Worm (Caenorhabditis elegans) whole organism, L4 larva: ENCODE data around the gene F43G6.10.

Experiments
- D1046.2 ChIP-seq: fragments of 200-800 bp; sonication (Bioruptor generic); IDR thresholded peaks from 2 replicates; pipeline ENCODE4 v1.3.6; 2022; ENCODE audit warnings: missing genetic modification characterization, missing compliant biosample characterization
- F37D6.2 ChIP-seq: sonication (generic microtip); optimal IDR thresholded peaks from 2 replicates; lab custom pipeline; 2016; ENCODE audit warnings: mild to moderate bottlenecking, missing genetic modification characterization, missing compliant biosample characterization
- F44E2.7 ChIP-seq: fragments of 200-800 bp; sonication (Bioruptor generic); IDR thresholded peaks from 2 replicates; pipeline ENCODE4 v2.1.2; 2022; ENCODE audit warnings: missing genetic modification characterization, missing compliant biosample characterization
- R02D3.7 ChIP-seq: fragments of 150-350 bp; sonication (generic microtip); optimal IDR thresholded peaks from 3 replicates; lab custom pipeline; 2014; ENCODE audit warnings: missing biosample characterization, missing genetic modification characterization
- ZK337.2 ChIP-seq: fragments of 200-800 bp; sonication (Bioruptor generic); IDR thresholded peaks from 2 replicates; pipeline ENCODE4 v1.3.6; 2022; ENCODE audit warnings: missing genetic modification reagents, missing genetic modification characterization, missing compliant biosample characterization
- aha-1 ChIP-seq: fragments of 150-350 bp; peaks from one replicate; lab custom pipeline; 2014; ENCODE audit warnings: missing biosample characterization, missing genetic modification characterization
- ama-1 ChIP-seq: fragments of 150-350 bp; optimal IDR thresholded peaks from 2 replicates; lab custom pipeline; 2014; ENCODE audit warnings: inconsistent platforms, mixed read lengths
- attf-4 ChIP-seq: sonication (generic microtip); optimal IDR thresholded peaks from 3 replicates; lab custom pipeline; 2017; ENCODE audit warnings: missing biosample characterization, missing genetic modification characterization
- ceh-20 ChIP-seq: fragments of 200-800 bp; sonication (Bioruptor generic); IDR thresholded peaks from 2 replicates; pipeline ENCODE4 v1.3.6; 2022; ENCODE audit warnings: missing genetic modification reagents, missing genetic modification characterization, missing compliant biosample characterization
- ceh-28 ChIP-seq: fragments of 150-350 bp; optimal IDR thresholded peaks from 2 replicates; lab custom pipeline; 2014; ENCODE audit warnings: missing biosample characterization, missing genetic modification reagents, missing genetic modification characterization
- ceh-32 ChIP-seq: sonication (generic microtip); optimal IDR thresholded peaks from 2 replicates; lab custom pipeline; 2016; ENCODE audit warnings: mild to moderate bottlenecking, missing genetic modification characterization, missing compliant biosample characterization; ENCODE audit not compliant: poor library complexity
- ceh-82 ChIP-seq: sonication (generic microtip); optimal IDR thresholded peaks from 2 replicates; lab custom pipeline; 2017; ENCODE audit warnings: missing biosample characterization, missing genetic modification characterization
- daf-16 ChIP-seq, 3 experiments: sonication (generic microtip); optimal IDR thresholded peaks; 2 replicates each; lab custom pipeline; 2016 to 2017; ENCODE audit warnings: missing genetic modification characterization in 3 of 3, missing genetic modification reagents in 3 of 3, mild to moderate bottlenecking in 2 of 3, missing compliant biosample characterization in 2 of 3, missing biosample characterization in 1 of 3, moderate library complexity in 1 of 3
- daf-19 ChIP-seq: fragments of 200-800 bp; sonication (Bioruptor generic); conservative IDR thresholded peaks from 2 replicates; pipeline ENCODE4 v1.3.6; 2022; ENCODE audit warnings: missing genetic modification characterization, missing compliant biosample characterization
- dmd-8 ChIP-seq: fragments of 200-800 bp; sonication (Bioruptor generic); IDR thresholded peaks from 2 replicates; pipeline ENCODE4 v1.3.6; 2022; ENCODE audit warnings: missing genetic modification characterization, missing compliant biosample characterization
- dpl-1 ChIP-seq: fragments of 150-350 bp; optimal IDR thresholded peaks from 2 replicates; lab custom pipeline; 2014; ENCODE audit warnings: missing biosample characterization, missing genetic modification reagents, missing genetic modification characterization
- egl-27 ChIP-seq: sonication (generic microtip); optimal IDR thresholded peaks from 3 replicates; lab custom pipeline; 2017; ENCODE audit warnings: missing biosample characterization, missing genetic modification reagents, missing genetic modification characterization
- egl-43 ChIP-seq: fragments of 200-800 bp; sonication (Bioruptor generic); IDR thresholded peaks from 2 replicates; pipeline ENCODE4 v1.3.6; 2022; ENCODE audit warnings: missing genetic modification reagents, missing genetic modification characterization, missing compliant biosample characterization
- gei-8 ChIP-seq: fragments of 200-800 bp; sonication (Bioruptor generic); optimal IDR thresholded peaks from 2 replicates; lab custom pipeline; 2018; ENCODE audit warnings: mild to moderate bottlenecking, missing genetic modification characterization, missing compliant biosample characterization
- hif-1 ChIP-seq, 2 experiments: sonication (generic microtip); optimal IDR thresholded peaks; 2 replicates each; lab custom pipeline; 2016 to 2017; ENCODE audit warnings: missing compliant biosample characterization in 2 of 2, missing genetic modification characterization in 2 of 2, missing genetic modification reagents in 2 of 2, missing genotype in 2 of 2, mild to moderate bottlenecking in 1 of 2
- hlh-11 ChIP-seq: fragments of 200-800 bp; sonication (Bioruptor generic); optimal IDR thresholded peaks from 2 replicates; lab custom pipeline; 2018; ENCODE audit warnings: mild to moderate bottlenecking, missing genetic modification characterization, missing compliant biosample characterization
- hlh-30 ChIP-seq: sonication (generic microtip); optimal IDR thresholded peaks from 2 replicates; lab custom pipeline; 2017; ENCODE audit warnings: antibody characterized with exemption, mild to moderate bottlenecking, missing genetic modification characterization, missing compliant biosample characterization; ENCODE audit not compliant: insufficient read depth
- hmg-1.1 ChIP-seq: fragments of 200-800 bp; sonication (Bioruptor generic); IDR thresholded peaks from 2 replicates; pipeline ENCODE4 v1.3.6; 2022; ENCODE audit warnings: missing genetic modification reagents, missing genetic modification characterization, missing compliant biosample characterization
- lim-7 ChIP-seq: fragments of 200-800 bp; sonication (Bioruptor generic); IDR thresholded peaks from 2 replicates; pipeline ENCODE4 v1.3.6; 2022; ENCODE audit warnings: missing genetic modification characterization, missing compliant biosample characterization
- lir-3 ChIP-seq: sonication (generic microtip); optimal IDR thresholded peaks from 2 replicates; lab custom pipeline; 2016; ENCODE audit warnings: mild to moderate bottlenecking, missing genetic modification characterization, missing compliant biosample characterization
- mdl-1 ChIP-seq, 2 experiments: fragments of 150-350 bp in 1 of 2; sonication (generic microtip) in 1 of 2; optimal IDR thresholded peaks; 2 replicates each; lab custom pipeline; 2014 to 2017; ENCODE audit warnings: missing biosample characterization in 2 of 2, missing genetic modification characterization in 2 of 2
- mep-1 ChIP-seq: fragments of 150-350 bp; sonication (generic microtip); optimal IDR thresholded peaks from 3 replicates; lab custom pipeline; 2014; ENCODE audit warnings: missing biosample characterization, missing genetic modification characterization
- mes-2 ChIP-seq: sonication (generic microtip); optimal IDR thresholded peaks from 2 replicates; lab custom pipeline; 2016; ENCODE audit warnings: missing genotype, mild to moderate bottlenecking, missing genetic modification characterization, missing compliant biosample characterization; ENCODE audit not compliant: poor library complexity, severe bottlenecking
- mxl-2 ChIP-seq: fragments of 200-800 bp; sonication (Bioruptor generic); conservative IDR thresholded peaks from 2 replicates; pipeline ENCODE4 v1.3.6; 2022; ENCODE audit warnings: missing genetic modification reagents, missing genetic modification characterization, missing compliant biosample characterization
- nhr-102 ChIP-seq: sonication (generic microtip); optimal IDR thresholded peaks from 2 replicates; lab custom pipeline; 2016; ENCODE audit warnings: mild to moderate bottlenecking, missing genetic modification characterization, moderate library complexity, missing compliant biosample characterization
- nhr-11 ChIP-seq: fragments of 150-350 bp; optimal IDR thresholded peaks from 2 replicates; lab custom pipeline; 2014; ENCODE audit warnings: missing biosample characterization, missing genetic modification characterization
- nhr-28 ChIP-seq: fragments of 150-350 bp; optimal IDR thresholded peaks from 2 replicates; lab custom pipeline; 2014; ENCODE audit warnings: missing biosample characterization, missing genetic modification characterization
- nhr-42 ChIP-seq: fragments of 200-800 bp; sonication (Bioruptor generic); IDR thresholded peaks from 2 replicates; pipeline ENCODE4 v1.3.6; 2022; ENCODE audit warnings: missing genetic modification characterization, missing compliant biosample characterization
- nhr-48 ChIP-seq: sonication (generic microtip); optimal IDR thresholded peaks from 2 replicates; lab custom pipeline; 2016; ENCODE audit warnings: mild to moderate bottlenecking, missing genetic modification characterization, missing compliant biosample characterization
- nhr-6 ChIP-seq: fragments of 150-350 bp; optimal IDR thresholded peaks from 2 replicates; lab custom pipeline; 2014; ENCODE audit warnings: missing biosample characterization, missing genetic modification characterization
- nhr-77 ChIP-seq: fragments of 150-350 bp; optimal IDR thresholded peaks from 2 replicates; lab custom pipeline; 2014; ENCODE audit warnings: missing biosample characterization, missing genetic modification characterization
- pqm-1 ChIP-seq: sonication (generic microtip); optimal IDR thresholded peaks from 2 replicates; lab custom pipeline; 2017; ENCODE audit warnings: missing biosample characterization, missing genetic modification characterization
- saeg-2 ChIP-seq: fragments of 200-800 bp; sonication (Bioruptor generic); IDR thresholded peaks from 2 replicates; pipeline ENCODE4 v1.3.6; 2022; ENCODE audit warnings: missing genetic modification reagents, missing genetic modification characterization, missing compliant biosample characterization
- set-16 ChIP-seq: fragments of 200-800 bp; sonication (Bioruptor generic); IDR thresholded peaks from 2 replicates; pipeline ENCODE4 v1.3.6; 2022; ENCODE audit warnings: missing genetic modification reagents, missing genetic modification characterization, missing compliant biosample characterization
- snpc-4 ChIP-seq: fragments of 150-350 bp; optimal IDR thresholded peaks from 2 replicates; lab custom pipeline; 2014; ENCODE audit warnings: missing biosample characterization, missing genetic modification characterization
- spr-1 ChIP-seq: sonication (generic microtip); optimal IDR thresholded peaks from 2 replicates; lab custom pipeline; 2016; ENCODE audit warnings: mild to moderate bottlenecking, missing genetic modification characterization, missing compliant biosample characterization
- tra-1 ChIP-seq: fragments of 200-800 bp; sonication (Bioruptor generic); IDR thresholded peaks from 2 replicates; pipeline ENCODE4 v1.3.6; 2022; ENCODE audit warnings: missing genetic modification reagents, missing genetic modification characterization, missing compliant biosample characterization
- unc-39 ChIP-seq: sonication (generic microtip); optimal IDR thresholded peaks from 2 replicates; lab custom pipeline; 2017; ENCODE audit warnings: missing biosample characterization, missing genetic modification characterization
- unc-62 ChIP-seq, 3 experiments: fragments of 150-350 bp in 1 of 3; sonication (generic microtip); optimal IDR thresholded peaks in 2 of 3; peaks in 1 of 3; 1 replicate in 1 of 3; 2 replicates in 2 of 3; lab custom pipeline; 2014 to 2017; ENCODE audit warnings: missing biosample characterization in 3 of 3, missing genetic modification characterization in 3 of 3, missing genetic modification reagents in 3 of 3, missing genotype in 1 of 3
- vab-7 ChIP-seq: fragments of 200-800 bp; sonication (Bioruptor generic); IDR thresholded peaks from 2 replicates; pipeline ENCODE4 v1.3.6; 2022; ENCODE audit warnings: missing genetic modification reagents, missing genetic modification characterization, missing compliant biosample characterization
- zfp-2 ChIP-seq: sonication (generic microtip); optimal IDR thresholded peaks from 2 replicates; lab custom pipeline; 2016; ENCODE audit warnings: mild to moderate bottlenecking, missing genetic modification characterization, missing compliant biosample characterization

F43G6.10 gene

ce11 chrII:11811241-11811640 lies 2.1 kb downstream of the F43G6.10 start:
- TF ChIP-seq spr-1, result no peak
- peak; percentile 71 for TF ChIP-seq set-16 (GFP tag; lab: Robert Waterston, UW)

ce11 chrII:11813895-11814369 lies 4.8 kb downstream of the F43G6.10 start, which contains the start of gene F43G6.8:
F43G6.8 (minus strand) TSS chrII:11814092.
- TF ChIP-seq lir-3 (tag; lab: Kevin White, UChicago), result no peak
- TF ChIP-seq attf-4 (tag; lab: Kevin White, UChicago), result no peak
- TF ChIP-seq dpl-1 (GFP tag; lab: Kevin White, UChicago), result peak; percentile 24
- TF ChIP-seq D1046.2 (GFP tag; lab: Robert Waterston, UW), result no peak
- TF ChIP-seq hif-1 (tag; optimal IDR thresholded peaks at IDR 0.05; lab: Kevin White, UChicago), result peak in 1 of 2 experiments; percentile 48
- TF ChIP-seq nhr-11 (tag; lab: Kevin White, UChicago), result peak; percentile 80
- TF ChIP-seq lim-7 (GFP tag; lab: Robert Waterston, UW), result no peak
- no peak for TF ChIP-seq nhr-48 (tag; lab: Kevin White, UChicago)
- no peak for TF ChIP-seq F44E2.7 (GFP tag; lab: Robert Waterston, UW)
- TF ChIP-seq vab-7 (GFP tag; lab: Robert Waterston, UW), result no peak
- no peak for TF ChIP-seq daf-19 (GFP tag; lab: Robert Waterston, UW)
- peak; percentile 36 for TF ChIP-seq mes-2 (tag; lab: Kevin White, UChicago)
- no peak for TF ChIP-seq ceh-32 (tag; lab: Kevin White, UChicago)
- TF ChIP-seq hmg-1.1, result peak; percentile 64
- peak; percentile 73 for TF ChIP-seq ama-1 (lab: Kevin White, UChicago)
- TF ChIP-seq hlh-11 (tag; lab: Kevin White, UChicago), result peak; percentile 74
- no peak for TF ChIP-seq ZK337.2 (GFP tag; lab: Robert Waterston, UW)
- TF ChIP-seq ceh-82 (tag; lab: Kevin White, UChicago), result no peak
- TF ChIP-seq hlh-30 (tag; lab: Kevin White, UChicago), result peak; percentile 95
- no peak for TF ChIP-seq ceh-28 (tag; lab: Kevin White, UChicago)
- no peak for TF ChIP-seq unc-62 (GFP tag; optimal IDR thresholded peaks at IDR 0.05 in 1 of 2; lab: Kevin White, UChicago)
- no peak for TF ChIP-seq unc-62 (tag; optimal IDR thresholded peaks at IDR 0.05; lab: Kevin White, UChicago)
- TF ChIP-seq ceh-20 (GFP tag; lab: Robert Waterston, UW), result no peak
- TF ChIP-seq pqm-1, result no peak
- no peak for TF ChIP-seq tra-1
- TF ChIP-seq R02D3.7 (tag; lab: Kevin White, UChicago), result no peak
- TF ChIP-seq egl-43 (GFP tag; lab: Robert Waterston, UW), result no peak
- no peak for TF ChIP-seq daf-16 (GFP tag; optimal IDR thresholded peaks at IDR 0.05; lab: Kevin White, UChicago)
- peak; percentile 2 for TF ChIP-seq daf-16 (tag; optimal IDR thresholded peaks at IDR 0.05; lab: Kevin White, UChicago)
- TF ChIP-seq unc-39, result no peak
- TF ChIP-seq aha-1 (tag; lab: Kevin White, UChicago), result peak; percentile 75
- no peak for TF ChIP-seq mxl-2 (GFP tag; lab: Robert Waterston, UW)
- peak; percentile 23 for TF ChIP-seq nhr-6 (tag; lab: Kevin White, UChicago)
- no peak for TF ChIP-seq saeg-2 (GFP tag; lab: Robert Waterston, UW)
- TF ChIP-seq F37D6.2 (tag; lab: Kevin White, UChicago), result no peak
- no peak for TF ChIP-seq zfp-2 (tag; lab: Kevin White, UChicago)
- TF ChIP-seq gei-8, result no peak
- TF ChIP-seq nhr-42, result no peak
- no peak for TF ChIP-seq snpc-4 (tag; lab: Kevin White, UChicago)
- TF ChIP-seq nhr-77 (tag; lab: Kevin White, UChicago), result no peak
- TF ChIP-seq mep-1 (tag; lab: Kevin White, UChicago), result peak; percentile 56
- TF ChIP-seq egl-27, result no peak
- TF ChIP-seq nhr-28 (tag; lab: Kevin White, UChicago), result peak; percentile 53
- TF ChIP-seq nhr-102 (tag; lab: Kevin White, UChicago), result no peak
- TF ChIP-seq mdl-1 (tag; optimal IDR thresholded peaks at IDR 0.05; lab: Kevin White, UChicago), result peak in 1 of 2 experiments; percentile 74
- TF ChIP-seq dmd-8 (GFP tag; lab: Robert Waterston, UW), result 0 out of 2 replicates have a peak, but pooled peaks have one; percentile 18
